Worm (Caenorhabditis elegans): Measurements from ENCODE around the gene M57.2.

M57.2 gene

DNA sequence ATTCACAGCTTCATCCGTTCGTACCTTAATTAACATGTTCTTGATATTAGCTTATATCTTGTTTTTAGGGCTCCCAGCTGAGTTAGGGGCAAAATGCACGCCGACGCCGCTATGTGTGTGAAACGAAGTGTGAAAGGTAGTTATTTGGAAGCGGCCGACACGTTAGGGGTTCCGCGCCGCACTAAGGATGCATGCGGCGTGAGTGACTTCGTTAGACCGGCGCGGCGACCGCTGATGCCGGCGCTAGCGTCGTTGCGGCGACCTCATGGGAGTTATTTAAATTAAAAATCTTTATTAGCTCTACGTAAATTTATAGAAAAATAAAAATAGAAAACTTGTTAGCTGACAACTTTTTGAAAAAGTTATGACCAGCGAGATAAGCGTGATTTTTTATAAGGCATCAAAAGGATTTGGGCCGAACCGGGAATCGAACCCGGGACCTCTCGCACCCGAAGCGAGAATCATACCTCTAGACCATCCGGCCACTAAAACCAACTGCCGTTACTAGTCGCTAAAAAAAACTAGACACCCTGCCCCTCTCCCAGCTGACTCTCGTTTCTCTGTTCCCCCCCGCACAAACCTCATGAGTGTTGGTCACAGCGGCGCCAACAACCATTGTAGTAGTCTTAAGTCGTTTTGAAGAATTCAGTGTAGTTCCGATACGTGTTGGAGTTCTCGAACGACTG is 24.8 kb downstream of the M57.2 start (continued):
- TF ChIP-seq T07F8.4 (tag; optimal IDR thresholded peaks at IDR 0.05), result peak; percentile 71
- no peak for TF ChIP-seq somi-1 (GFP tag; optimal IDR thresholded peaks at IDR 0.05)
- peak; percentile 22; the same call in 1 of the 2 replicates for TF ChIP-seq ceh-100 (GFP tag; IDR thresholded peaks at IDR 0.05)
- peak; percentile 40; the same call in 1 of the 2 replicates for TF ChIP-seq cebp-1 (GFP tag; IDR thresholded peaks at IDR 0.05)
- TF ChIP-seq cebp-1 (tag; optimal IDR thresholded peaks at IDR 0.05), result no peak
- TF ChIP-seq dox-1 (GFP tag; IDR thresholded peaks at IDR 0.05), result peak; percentile 78
- TF ChIP-seq rcor-1 (GFP tag; IDR thresholded peaks at IDR 0.05), result no peak; the same call in 1 of the 2 replicates

ce11 chrIV:3552933-3553332 is 25.8 kb downstream of the M57.2 start:
- TF ChIP-seq nhr-27 (tag; optimal IDR thresholded peaks at IDR 0.05), result no peak
- no peak for TF ChIP-seq madf-8 (GFP tag; conservative IDR thresholded peaks at IDR 0.05)
- no peak for TF ChIP-seq akir-1 (GFP tag; optimal IDR thresholded peaks at IDR 0.05)
- no peak for TF ChIP-seq dox-1 (GFP tag; IDR thresholded peaks at IDR 0.05)
- TF ChIP-seq athp-1 (tag; optimal IDR thresholded peaks at IDR 0.05), result no peak
- TF ChIP-seq hmg-20 (GFP tag; IDR thresholded peaks at IDR 0.05), result no peak
- TF ChIP-seq rpc-1 (optimal IDR thresholded peaks at IDR 0.05), result no peak
- TF ChIP-seq rpc-1 (tag; optimal IDR thresholded peaks at IDR 0.05), result no peak
- no peak for TF ChIP-seq tbx-9 (tag; optimal IDR thresholded peaks at IDR 0.05; ENCODE audit: borderline replicate concordance)
- no peak for TF ChIP-seq pha-4 (tag; optimal IDR thresholded peaks at IDR 0.05)
- no peak for TF ChIP-seq F10E7.11 (tag; optimal IDR thresholded peaks at IDR 0.05)
- TF ChIP-seq attf-3 (GFP tag; conservative IDR thresholded peaks at IDR 0.05), result no peak

ce11 chrIV:3557331-3557730 is 30.2 kb downstream of the M57.2 start, which contains the start of gene osm-9:
TSS of gene osm-9 (minus strand) at chrIV:3557431.
- TF ChIP-seq snpc-1.3 (tag; optimal IDR thresholded peaks at IDR 0.05; ENCODE audit: insufficient read depth), result no peak
- TF ChIP-seq bed-2 (GFP tag; IDR thresholded peaks at IDR 0.05), result no peak
- no peak for TF ChIP-seq mel-28 (tag; optimal IDR thresholded peaks at IDR 0.05; ENCODE audit: borderline replicate concordance)
- TF ChIP-seq die-1 (tag; optimal IDR thresholded peaks at IDR 0.05), result no peak
- TF ChIP-seq C06A6.2 (GFP tag; conservative IDR thresholded peaks at IDR 0.05), result no peak

ce11 chrIV:3559201-3559600 is 32.0 kb downstream of the M57.2 start:
- no peak for TF ChIP-seq xnd-1 (tag; optimal IDR thresholded peaks at IDR 0.05)
- no peak for TF ChIP-seq B0336.3 (GFP tag; IDR thresholded peaks at IDR 0.05)
- no peak for TF ChIP-seq dpff-1 (tag; optimal IDR thresholded peaks at IDR 0.05)
- no peak for TF ChIP-seq sea-2 (GFP tag; IDR thresholded peaks at IDR 0.05)
- no peak for TF ChIP-seq Y95B8A.8 (GFP tag; IDR thresholded peaks at IDR 0.05)
- no peak for TF ChIP-seq B0035.1 (tag; optimal IDR thresholded peaks at IDR 0.05)
- no peak for TF ChIP-seq Y53F4B.3 (GFP tag; IDR thresholded peaks at IDR 0.05)
- no peak for TF ChIP-seq ceh-58 (GFP tag; IDR thresholded peaks at IDR 0.05)
- TF ChIP-seq D2030.7 (GFP tag; IDR thresholded peaks at IDR 0.05), result no peak
- no peak for TF ChIP-seq lag-1 (GFP tag; IDR thresholded peaks at IDR 0.05)
- TF ChIP-seq nhr-120 (GFP tag; IDR thresholded peaks at IDR 0.05), result no peak
